Worm (Caenorhabditis elegans) whole organism, young adult: ENCODE results near the gene C40C9.4.

ENCODE experiments used
- B0035.1 ChIP-seq: sonication (generic microtip); optimal IDR thresholded peaks from 2 replicates; lab custom pipeline; 2016; ENCODE audit warnings: missing genetic modification characterization, mild to moderate bottlenecking, missing compliant biosample characterization, missing genotype, missing genetic modification reagents
- B0261.1 ChIP-seq: sonication (generic microtip); optimal IDR thresholded peaks from 2 replicates; lab custom pipeline; 2016; ENCODE audit warnings: mild to moderate bottlenecking, missing genetic modification characterization, moderate library complexity, missing compliant biosample characterization
- C06A6.2 ChIP-seq: fragments of 200-800 bp; sonication (Bioruptor generic); conservative IDR thresholded peaks from 2 replicates; pipeline ENCODE4 v1.3.6; 2022; ENCODE audit warnings: missing genetic modification characterization, missing compliant biosample characterization
- C17E4.6 ChIP-seq: fragments of 200-800 bp; sonication (Bioruptor generic); IDR thresholded peaks from 2 replicates; pipeline ENCODE4 v1.3.6; 2022; ENCODE audit warnings: missing genetic modification reagents, missing genetic modification characterization, missing compliant biosample characterization
- F10E7.11 ChIP-seq: sonication (generic microtip); optimal IDR thresholded peaks from 2 replicates; lab custom pipeline; 2017; ENCODE audit warnings: mild to moderate bottlenecking, missing genetic modification characterization, moderate library complexity, missing compliant biosample characterization
- F57C9.4 ChIP-seq: sonication (generic microtip); optimal IDR thresholded peaks from 2 replicates; lab custom pipeline; 2017; ENCODE audit warnings: mild to moderate bottlenecking, missing genetic modification characterization, missing compliant biosample characterization
- T26A5.8 ChIP-seq: sonication (generic microtip); optimal IDR thresholded peaks from 2 replicates; lab custom pipeline; 2016; ENCODE audit warnings: missing genetic modification characterization, missing compliant biosample characterization
- Y53G8AR.9 ChIP-seq: fragments of 200-800 bp; sonication (Bioruptor generic); conservative IDR thresholded peaks from 2 replicates; pipeline ENCODE4 v1.3.6; 2022; ENCODE audit warnings: missing genetic modification reagents, missing genetic modification characterization, missing compliant biosample characterization
- Y95B8A.8 ChIP-seq: fragments of 200-800 bp; sonication (Bioruptor generic); IDR thresholded peaks from 2 replicates; pipeline ENCODE4 v1.3.6; 2022; ENCODE audit warnings: missing genetic modification reagents, missing genetic modification characterization, missing compliant biosample characterization
- aptf-3 ChIP-seq: fragments of 200-800 bp; sonication (Bioruptor generic); IDR thresholded peaks from 2 replicates; pipeline ENCODE4 v1.3.6; 2022; ENCODE audit warnings: missing genetic modification characterization, missing compliant biosample characterization
- attf-3 ChIP-seq: fragments of 200-800 bp; sonication (Bioruptor generic); conservative IDR thresholded peaks from 2 replicates; pipeline ENCODE4 v1.3.6; 2022; ENCODE audit warnings: missing genetic modification reagents, missing genetic modification characterization, missing compliant biosample characterization
- cebp-2 ChIP-seq: fragments of 200-800 bp; sonication (Bioruptor generic); IDR thresholded peaks from 2 replicates; pipeline ENCODE4 v1.3.6; 2022; ENCODE audit warnings: missing genetic modification characterization, missing compliant biosample characterization
- ceh-40 ChIP-seq: fragments of 200-800 bp; sonication (Bioruptor generic); IDR thresholded peaks from 2 replicates; pipeline ENCODE4 v1.3.6; 2022; ENCODE audit warnings: missing genetic modification characterization, missing compliant biosample characterization
- dpff-1 ChIP-seq: sonication (generic microtip); optimal IDR thresholded peaks from 2 replicates; lab custom pipeline; 2017; ENCODE audit warnings: mild to moderate bottlenecking, missing genetic modification characterization, missing compliant biosample characterization
- efl-1 ChIP-seq: fragments of 150-350 bp; optimal IDR thresholded peaks from 2 replicates; lab custom pipeline; 2014; ENCODE audit warnings: missing biosample characterization, missing genetic modification reagents, missing genetic modification characterization
- fkh-3 ChIP-seq: sonication (generic microtip); optimal IDR thresholded peaks from 2 replicates; lab custom pipeline; 2016; ENCODE audit warnings: mild to moderate bottlenecking, missing genetic modification characterization, missing compliant biosample characterization
- him-1 ChIP-seq: sonication (generic microtip); optimal IDR thresholded peaks from 2 replicates; lab custom pipeline; 2016; ENCODE audit warnings: missing genotype, missing genetic modification reagents, missing genetic modification characterization, missing compliant biosample characterization
- hlh-26 ChIP-seq: fragments of 200-800 bp; sonication (Bioruptor generic); conservative IDR thresholded peaks from 2 replicates; pipeline ENCODE4 v1.3.6; 2022; ENCODE audit warnings: missing genetic modification reagents, missing genetic modification characterization, missing compliant biosample characterization
- hmg-1.2 ChIP-seq: fragments of 200-800 bp; sonication (Bioruptor generic); IDR thresholded peaks from 2 replicates; pipeline ENCODE4 v1.3.6; 2022; ENCODE audit warnings: missing genetic modification reagents, missing genetic modification characterization, missing compliant biosample characterization
- hmg-20 ChIP-seq: fragments of 200-800 bp; sonication (Bioruptor generic); IDR thresholded peaks from 2 replicates; pipeline ENCODE4 v1.3.6; 2022; ENCODE audit warnings: missing genetic modification reagents, missing genetic modification characterization, missing compliant biosample characterization
- hsf-1 ChIP-seq: fragments of 200-800 bp; sonication (Bioruptor generic); IDR thresholded peaks from 2 replicates; pipeline ENCODE4 v1.3.6; 2022; ENCODE audit warnings: missing genetic modification reagents, missing genetic modification characterization, missing compliant biosample characterization
- let-526 ChIP-seq: fragments of 200-800 bp; sonication (Bioruptor generic); IDR thresholded peaks from 2 replicates; pipeline ENCODE4 v1.3.6; 2022; ENCODE audit warnings: missing genetic modification reagents, missing genetic modification characterization, missing compliant biosample characterization
- let-607 ChIP-seq, 2 experiments: fragments of 200-800 bp in 1 of 2; sonication (Bioruptor generic) in 1 of 2; sonication (generic microtip) in 1 of 2; optimal IDR thresholded peaks; 2 replicates each; lab custom pipeline; 2016 to 2018; ENCODE audit warnings: mild to moderate bottlenecking in 2 of 2, missing compliant biosample characterization in 2 of 2, missing genetic modification characterization in 2 of 2, moderate library complexity in 2 of 2, missing genotype in 1 of 2
- lin-26 ChIP-seq: fragments of 200-800 bp; sonication (Bioruptor generic); IDR thresholded peaks from 2 replicates; pipeline ENCODE4 v1.3.6; 2022; ENCODE audit warnings: missing genetic modification reagents, missing genetic modification characterization, missing compliant biosample characterization
- lin-35 ChIP-seq, 3 experiments: fragments of 150-350 bp in 2 of 3; sonication (generic microtip) in 1 of 3; optimal IDR thresholded peaks; 2 replicates each; lab custom pipeline; 2014 to 2018; ENCODE audit warnings: missing biosample characterization in 3 of 3, missing genetic modification characterization in 3 of 3, missing genetic modification reagents in 3 of 3
- madf-8 ChIP-seq: fragments of 200-800 bp; sonication (Bioruptor generic); conservative IDR thresholded peaks from 2 replicates; pipeline ENCODE4 v1.3.6; 2022; ENCODE audit warnings: missing genetic modification reagents, missing genetic modification characterization, missing compliant biosample characterization
- nfyb-1 ChIP-seq: fragments of 200-800 bp; sonication (Bioruptor generic); IDR thresholded peaks from 2 replicates; pipeline ENCODE4 v1.3.6; 2022; ENCODE audit warnings: missing genetic modification reagents, missing genetic modification characterization, missing compliant biosample characterization
- nhr-120 ChIP-seq: fragments of 200-800 bp; sonication (Bioruptor generic); IDR thresholded peaks from 2 replicates; pipeline ENCODE4 v1.3.6; 2022; ENCODE audit warnings: missing genetic modification characterization, missing compliant biosample characterization
- nhr-179 ChIP-seq: sonication (generic microtip); optimal IDR thresholded peaks from 2 replicates; lab custom pipeline; 2016; ENCODE audit warnings: mild to moderate bottlenecking, missing genetic modification characterization, missing compliant biosample characterization
- nhr-80 ChIP-seq: sonication (generic microtip); optimal IDR thresholded peaks from 2 replicates; lab custom pipeline; 2016; ENCODE audit warnings: missing genetic modification characterization, missing compliant biosample characterization
- pbrm-1 ChIP-seq: fragments of 200-800 bp; sonication (Bioruptor generic); IDR thresholded peaks from 2 replicates; pipeline ENCODE4 v1.3.6; 2022; ENCODE audit warnings: missing genetic modification reagents, missing genetic modification characterization, missing compliant biosample characterization
- rcor-1 ChIP-seq: fragments of 200-800 bp; sonication (Bioruptor generic); IDR thresholded peaks from 2 replicates; pipeline ENCODE4 v1.3.6; 2022; ENCODE audit warnings: missing genetic modification reagents, missing genetic modification characterization, missing compliant biosample characterization
- rpc-1 ChIP-seq, 2 experiments: fragments of 150-350 bp in 1 of 2; sonication (generic microtip) in 1 of 2; optimal IDR thresholded peaks; 2 replicates each; lab custom pipeline; 2014 to 2018; ENCODE audit warnings: missing biosample characterization in 1 of 2, missing genetic modification characterization in 1 of 2, missing genetic modification reagents in 1 of 2, missing genotype in 1 of 2
- snpc-1.1 ChIP-seq: sonication (generic microtip); optimal IDR thresholded peaks from 2 replicates; lab custom pipeline; 2017; ENCODE audit warnings: missing genetic modification characterization, mild to moderate bottlenecking, missing compliant biosample characterization, antibody characterized with exemption, moderate library complexity, missing genotype, missing genetic modification reagents; ENCODE audit not compliant: insufficient read depth
- snpc-3.4 ChIP-seq: sonication (generic microtip); optimal IDR thresholded peaks from 2 replicates; lab custom pipeline; 2017; ENCODE audit warnings: missing genetic modification characterization, mild to moderate bottlenecking, missing compliant biosample characterization, antibody characterized with exemption, moderate library complexity, missing genotype, missing genetic modification reagents
- snpc-4 ChIP-seq, 5 experiments: fragments of 150-350 bp in 1 of 5; sonication (generic microtip) in 4 of 5; optimal IDR thresholded peaks; 2 replicates each; lab custom pipeline; 2014 to 2018; ENCODE audit warnings: missing genetic modification characterization in 5 of 5, missing biosample characterization in 3 of 5, antibody characterized with exemption in 2 of 5, mild to moderate bottlenecking in 2 of 5, missing compliant biosample characterization in 2 of 5, missing genotype in 2 of 5, moderate library complexity in 2 of 5, missing genetic modification reagents in 1 of 5
- somi-1 ChIP-seq: fragments of 200-800 bp; sonication (Bioruptor generic); optimal IDR thresholded peaks from 2 replicates; lab custom pipeline; 2018; ENCODE audit warnings: mild to moderate bottlenecking, missing genetic modification characterization, missing compliant biosample characterization
- tbp1 ChIP-seq: fragments of 200-800 bp; sonication (Bioruptor generic); optimal IDR thresholded peaks from 2 replicates; lab custom pipeline; 2018; ENCODE audit warnings: mild to moderate bottlenecking, missing genetic modification characterization, missing compliant biosample characterization
- unc-62 ChIP-seq: fragments of 150-350 bp; optimal IDR thresholded peaks from 2 replicates; lab custom pipeline; 2014; ENCODE audit warnings: missing biosample characterization, missing genetic modification reagents, missing genetic modification characterization
- ztf-18 ChIP-seq: sonication (generic microtip); optimal IDR thresholded peaks from 2 replicates; lab custom pipeline; 2016; ENCODE audit warnings: missing genotype, mild to moderate bottlenecking, missing genetic modification characterization, missing compliant biosample characterization
- ztf-28 ChIP-seq: fragments of 200-800 bp; sonication (Bioruptor generic); IDR thresholded peaks from 2 replicates; pipeline ENCODE4 v1.3.6; 2022; ENCODE audit warnings: missing genetic modification reagents, missing genetic modification characterization, missing compliant biosample characterization
- ztf-3 ChIP-seq: fragments of 200-800 bp; sonication (Bioruptor generic); optimal IDR thresholded peaks from 2 replicates; lab custom pipeline; 2018; ENCODE audit warnings: mild to moderate bottlenecking, missing genetic modification characterization, missing compliant biosample characterization
- ztf-6 ChIP-seq: fragments of 200-800 bp; sonication (Bioruptor generic); IDR thresholded peaks from 2 replicates; pipeline ENCODE4 v1.3.6; 2022; ENCODE audit warnings: missing genetic modification reagents, missing genetic modification characterization, missing compliant biosample characterization

The C40C9.4 gene

DNA sequence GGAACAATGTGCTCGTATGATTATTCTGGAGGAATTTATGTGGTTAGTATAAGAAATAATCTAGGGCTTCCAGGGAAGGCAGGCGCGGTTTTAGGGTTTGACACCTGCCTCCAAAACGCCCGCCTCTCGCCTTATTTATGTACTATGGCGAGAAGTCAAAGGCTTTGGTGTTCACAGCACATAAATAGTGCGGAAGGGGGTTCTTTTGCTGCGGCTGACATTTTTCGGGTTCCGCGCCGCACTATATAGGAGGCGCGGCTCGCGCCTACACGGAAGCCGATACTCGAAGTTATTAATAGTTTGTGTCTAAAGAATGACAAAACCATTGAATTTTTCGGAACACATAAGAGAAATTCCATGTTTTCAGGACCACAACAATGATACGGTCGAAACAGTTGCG, 39.4 kb downstream of the C40C9.4 start:
- TF ChIP-seq nhr-179 (tag; lab: Kevin White, UChicago), result no peak
- no peak for TF ChIP-seq madf-8
- no peak for TF ChIP-seq ztf-28 (GFP tag; lab: Robert Waterston, UW)
- no peak for TF ChIP-seq unc-62 (GFP tag; lab: Kevin White, UChicago)
- TF ChIP-seq attf-3 (GFP tag; lab: Robert Waterston, UW), result no peak
- TF ChIP-seq let-607 (tag; optimal IDR thresholded peaks at IDR 0.05; lab: Kevin White, UChicago), result no peak
- peak; percentile 43 for TF ChIP-seq snpc-4 (GFP tag; optimal IDR thresholded peaks at IDR 0.05; lab: Kevin White, UChicago)
- peak in 3 of 4 experiments; percentile 65 to 90 (median 88) for TF ChIP-seq snpc-4 (tag; optimal IDR thresholded peaks at IDR 0.05; lab: Kevin White, UChicago)
- TF ChIP-seq ceh-40, result no peak
- no peak for TF ChIP-seq rpc-1 (optimal IDR thresholded peaks at IDR 0.05; lab: Kevin White, UChicago)
- TF ChIP-seq rpc-1 (tag; optimal IDR thresholded peaks at IDR 0.05; lab: Kevin White, UChicago), result no peak
- no peak for TF ChIP-seq hsf-1
- peak; percentile 57 for TF ChIP-seq snpc-1.1 (tag; lab: Kevin White, UChicago)
- no peak for TF ChIP-seq ztf-3 (GFP tag; lab: Kevin White, UChicago)
- TF ChIP-seq C17E4.6 (GFP tag; lab: Robert Waterston, UW), result no peak
- no peak for TF ChIP-seq B0035.1 (tag; lab: Kevin White, UChicago)
- TF ChIP-seq hmg-20 (GFP tag; lab: Robert Waterston, UW), result no peak
- TF ChIP-seq hmg-1.2 (GFP tag; lab: Robert Waterston, UW), result peak; percentile 49; the same call in 1 of the 2 replicates
- 0 out of 2 replicates have a peak, but pooled peaks have one; percentile 45 for TF ChIP-seq lin-26 (GFP tag; lab: Robert Waterston, UW)
- no peak for TF ChIP-seq efl-1 (GFP tag; lab: Kevin White, UChicago)
- TF ChIP-seq cebp-2 (GFP tag; lab: Robert Waterston, UW), result no peak
- no peak for TF ChIP-seq ztf-18
- no peak for TF ChIP-seq snpc-3.4 (tag; lab: Kevin White, UChicago)
- no peak for TF ChIP-seq nhr-80
- TF ChIP-seq tbp1 (GFP tag; lab: Kevin White, UChicago), result no peak
- TF ChIP-seq ztf-6 (GFP tag; lab: Robert Waterston, UW), result no peak
- no peak for TF ChIP-seq T26A5.8 (tag; lab: Kevin White, UChicago)
- 0 out of 2 replicates have a peak, but pooled peaks have one; percentile 8 for TF ChIP-seq nfyb-1
- TF ChIP-seq F57C9.4 (tag; lab: Kevin White, UChicago), result no peak
- TF ChIP-seq somi-1 (GFP tag; lab: Kevin White, UChicago), result no peak
- TF ChIP-seq aptf-3 (GFP tag; lab: Robert Waterston, UW), result no peak
- TF ChIP-seq C06A6.2 (GFP tag; lab: Robert Waterston, UW), result no peak

DNA sequence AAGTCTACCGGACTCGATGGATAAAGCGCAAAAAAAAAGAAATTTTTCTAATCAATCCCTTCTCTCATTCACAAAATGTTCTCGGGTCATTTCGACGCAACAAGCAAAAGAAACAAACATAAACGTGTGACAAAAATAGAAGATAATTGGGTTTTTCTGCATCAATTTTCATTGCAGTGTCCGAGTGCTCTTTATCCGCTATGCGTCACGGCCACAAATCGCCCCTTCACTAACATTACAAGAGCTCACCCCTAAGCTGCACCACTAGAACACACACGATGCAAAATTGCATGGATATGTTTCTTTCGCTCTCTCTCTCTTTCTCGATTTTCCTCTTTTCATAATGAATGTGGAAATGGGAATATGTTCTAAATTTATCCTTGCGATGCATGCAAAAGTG, 45.3 kb downstream of the C40C9.4 start:
- TF ChIP-seq lin-35 (GFP tag; optimal IDR thresholded peaks at IDR 0.05; lab: Kevin White, UChicago) (peak in 1 of 3 experiments; percentile 19), nhr-120 (no peak)
- TF ChIP-seq, all 124 proteins: peak for 1

DNA sequence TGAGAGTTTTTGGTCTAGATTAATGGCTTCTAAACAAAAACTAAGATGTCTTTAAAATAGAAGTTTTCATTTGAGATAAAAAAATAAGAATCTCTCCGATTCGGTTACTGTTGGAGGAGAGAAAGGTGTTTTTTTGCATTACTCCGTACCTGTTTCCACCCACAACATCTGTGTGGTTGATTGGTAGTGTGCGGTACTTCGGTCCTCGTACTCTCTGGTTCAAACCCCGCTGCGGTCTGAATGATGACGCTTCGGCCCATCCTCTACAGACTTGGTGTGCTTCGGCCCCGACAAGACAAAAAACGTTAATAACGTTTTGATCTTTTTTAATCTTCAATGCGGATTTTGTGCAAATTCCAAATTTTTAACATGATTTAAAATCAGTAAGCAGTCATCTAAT, 46.6 kb downstream of the C40C9.4 start:
- TF ChIP-seq rpc-1 (optimal IDR thresholded peaks at IDR 0.05; lab: Kevin White, UChicago) (peak; percentile 54), rpc-1 (tag; optimal IDR thresholded peaks at IDR 0.05; lab: Kevin White, UChicago) (peak; percentile 80), cebp-2 (GFP tag; lab: Robert Waterston, UW) (no peak), fkh-3 (tag; lab: Kevin White, UChicago) (no peak), F10E7.11 (no peak), pbrm-1 (GFP tag; lab: Robert Waterston, UW) (no peak), ceh-40 (no peak), B0261.1 (tag; lab: Kevin White, UChicago) (peak; percentile 53), hlh-26 (GFP tag; lab: Robert Waterston, UW) (no peak), him-1 (tag; lab: Kevin White, UChicago) (no peak), let-526 (GFP tag; lab: Robert Waterston, UW) (no peak), snpc-1.1 (tag; lab: Kevin White, UChicago) (no peak), ztf-6 (GFP tag; lab: Robert Waterston, UW) (no peak), attf-3 (GFP tag; lab: Robert Waterston, UW) (no peak), tbp1 (GFP tag; lab: Kevin White, UChicago) (peak; percentile 72), Y53G8AR.9 (GFP tag; lab: Robert Waterston, UW) (no peak), nhr-80 (no peak), dpff-1 (no peak), Y95B8A.8 (GFP tag; lab: Robert Waterston, UW) (no peak), rcor-1 (GFP tag; lab: Robert Waterston, UW) (no peak), snpc-4 (GFP tag; optimal IDR thresholded peaks at IDR 0.05; lab: Kevin White, UChicago) (no peak), snpc-4 (tag; optimal IDR thresholded peaks at IDR 0.05; lab: Kevin White, UChicago) (peak in 1 of 4 experiments; percentile 39)
